Fruit fly (Drosophila melanogaster) whole organism, embryonic: ENCODE data around the gene CG32298.

Experiments
- Abd-B ChIP-seq: fragments of 200-800 bp; sonication (Bioruptor generic); optimal IDR thresholded peaks from 2 replicates; lab custom pipeline; 2018; ENCODE audit warnings: missing biosample characterization, mild to moderate bottlenecking, missing genetic modification characterization, moderate library complexity
- Adf1 ChIP-seq: fragments of 200-800 bp; sonication (Bioruptor generic); IDR thresholded peaks from 2 replicates; pipeline ENCODE4 v1.3.6; 2022; ENCODE audit warnings: missing biosample characterization, missing genetic modification characterization
- Aef1 ChIP-seq: fragments of 200-800 bp; sonication (Bioruptor generic); IDR thresholded peaks from 3 replicates; pipeline ENCODE4 v1.3.6; 2022; ENCODE audit warnings: missing biosample characterization, missing genetic modification characterization
- Atf-2 ChIP-seq: fragments of 200-800 bp; sonication (Bioruptor generic); optimal IDR thresholded peaks from 2 replicates; lab custom pipeline; 2016; ENCODE audit warnings: missing biosample characterization, missing genetic modification characterization
- CG1024 ChIP-seq: fragments of 200-800 bp; sonication (Bioruptor generic); IDR thresholded peaks from 2 replicates; pipeline ENCODE4 v1.3.6; 2022; ENCODE audit warnings: missing biosample characterization, missing genetic modification characterization
- CG10543 ChIP-seq: fragments of 200-800 bp; sonication (Bioruptor generic); optimal IDR thresholded peaks from 3 replicates; lab custom pipeline; 2017; ENCODE audit warnings: missing biosample characterization, mild to moderate bottlenecking, missing genetic modification characterization, moderate library complexity
- CG15514 ChIP-seq: fragments of 200-800 bp; sonication (Bioruptor generic); optimal IDR thresholded peaks from 3 replicates; lab custom pipeline; 2017; ENCODE audit warnings: missing biosample characterization, missing genetic modification characterization, mild to moderate bottlenecking, moderate library complexity, missing genetic modification reagents
- CG17912 ChIP-seq: fragments of 200-800 bp; sonication (Bioruptor generic); optimal IDR thresholded peaks from 2 replicates; lab custom pipeline; 2018; ENCODE audit warnings: missing biosample characterization, mild to moderate bottlenecking, missing genetic modification characterization
- CG2202 ChIP-seq: fragments of 200-800 bp; sonication (Bioruptor generic); optimal IDR thresholded peaks from 2 replicates; lab custom pipeline; 2018; ENCODE audit warnings: missing biosample characterization, mild to moderate bottlenecking, missing genetic modification characterization
- CG2678 ChIP-seq: fragments of 200-800 bp; sonication (Bioruptor generic); optimal IDR thresholded peaks from 3 replicates; lab custom pipeline; 2019; ENCODE audit warnings: missing biosample characterization, mild to moderate bottlenecking, missing genetic modification characterization, moderate library complexity
- CG2875 ChIP-seq: fragments of 200-800 bp; sonication (Bioruptor generic); optimal IDR thresholded peaks from 2 replicates; lab custom pipeline; 2017; ENCODE audit warnings: missing biosample characterization, mild to moderate bottlenecking, missing genetic modification characterization, missing genetic modification reagents
- CG30020 ChIP-seq: fragments of 200-800 bp; optimal IDR thresholded peaks from 2 replicates; lab custom pipeline; 2019; ENCODE audit warnings: missing biosample characterization, mild to moderate bottlenecking, missing genetic modification characterization, moderate library complexity
- CG33213 ChIP-seq: fragments of 200-800 bp; sonication (Bioruptor generic); optimal IDR thresholded peaks from 3 replicates; lab custom pipeline; 2016; ENCODE audit warnings: missing biosample characterization, missing genetic modification characterization
- CG34224 ChIP-seq: fragments of 200-800 bp; sonication (Bioruptor generic); IDR thresholded peaks from 3 replicates; pipeline ENCODE4 v1.3.6; 2022; ENCODE audit warnings: missing biosample characterization, missing genetic modification characterization; ENCODE audit not compliant: partially characterized antibody
- CG34422 ChIP-seq: fragments of 200-800 bp; sonication (Bioruptor generic); IDR thresholded peaks from 3 replicates; pipeline ENCODE4 v1.3.6; 2022; ENCODE audit warnings: missing biosample characterization, missing genetic modification characterization
- CG4424 ChIP-seq: fragments of 200-800 bp; sonication (Bioruptor generic); optimal IDR thresholded peaks from 3 replicates; lab custom pipeline; 2016; ENCODE audit warnings: missing biosample characterization, missing genetic modification characterization
- CG5180 ChIP-seq: fragments of 200-800 bp; sonication (Bioruptor generic); optimal IDR thresholded peaks from 3 replicates; lab custom pipeline; 2017; ENCODE audit warnings: missing biosample characterization, missing genetic modification characterization, mild to moderate bottlenecking, moderate library complexity, missing genetic modification reagents
- CG5953 ChIP-seq: fragments of 200-800 bp; sonication (Bioruptor generic); IDR thresholded peaks from 2 replicates; pipeline ENCODE4 v1.3.6; 2022; ENCODE audit warnings: missing biosample characterization, missing genetic modification characterization
- CG6765 ChIP-seq: fragments of 200-800 bp; sonication (Bioruptor generic); optimal IDR thresholded peaks from 3 replicates; lab custom pipeline; 2017; ENCODE audit warnings: missing biosample characterization, mild to moderate bottlenecking, missing genetic modification characterization
- CG7839 ChIP-seq: fragments of 200-800 bp; sonication (Bioruptor generic); optimal IDR thresholded peaks from 3 replicates; lab custom pipeline; 2018; ENCODE audit warnings: missing biosample characterization, mild to moderate bottlenecking, missing genetic modification characterization, moderate library complexity
- CG8478 ChIP-seq: fragments of >200 bp; optimal IDR thresholded peaks from 2 replicates; lab custom pipeline; 2018
- CG9215 ChIP-seq: fragments of 200-800 bp; sonication (Bioruptor generic); IDR thresholded peaks from 2 replicates; pipeline ENCODE4 v1.3.6; 2022; ENCODE audit warnings: missing biosample characterization, missing genetic modification characterization
- CG9876 ChIP-seq: fragments of 200-800 bp; sonication (Bioruptor generic); optimal IDR thresholded peaks from 2 replicates; lab custom pipeline; 2016; ENCODE audit warnings: missing biosample characterization, missing genetic modification characterization
- CTCF ChIP-seq: fragments of 200-800 bp; sonication (Bioruptor generic); optimal IDR thresholded peaks from 2 replicates; lab custom pipeline; 2017; ENCODE audit warnings: missing biosample characterization, mild to moderate bottlenecking, missing genetic modification characterization, moderate library complexity
- Camta ChIP-seq: fragments of 200-800 bp; sonication (Bioruptor generic); optimal IDR thresholded peaks from 2 replicates; lab custom pipeline; 2016; ENCODE audit warnings: missing biosample characterization, missing genetic modification characterization
- Dbx ChIP-seq: fragments of 200-800 bp; sonication (Bioruptor generic); IDR thresholded peaks from 3 replicates; pipeline ENCODE4 v1.3.6; 2022; ENCODE audit warnings: missing biosample characterization, missing genetic modification characterization
- Dref ChIP-seq: fragments of 200-800 bp; sonication (Bioruptor generic); IDR thresholded peaks from 2 replicates; pipeline ENCODE4 v1.3.6; 2022; ENCODE audit warnings: missing biosample characterization, missing genetic modification characterization
- H2.0 ChIP-seq: fragments of 200-800 bp; sonication (Bioruptor generic); IDR thresholded peaks from 2 replicates; pipeline ENCODE4 v1.3.6; 2022; ENCODE audit warnings: missing biosample characterization, missing genetic modification characterization
- MBD-R2 ChIP-seq: fragments of 200-800 bp; sonication (Bioruptor generic); IDR thresholded peaks from 2 replicates; pipeline ENCODE4 v1.3.6; 2022; ENCODE audit warnings: missing biosample characterization, missing genetic modification characterization
- Myb ChIP-seq: fragments of 200-800 bp; sonication (Bioruptor generic); optimal IDR thresholded peaks from 2 replicates; lab custom pipeline; 2016; ENCODE audit warnings: missing biosample characterization, missing genetic modification characterization
- NC2β ChIP-seq: fragments of 200-800 bp; sonication (Bioruptor generic); optimal IDR thresholded peaks from 2 replicates; lab custom pipeline; 2016; ENCODE audit warnings: missing biosample characterization, missing genetic modification characterization
- Poxn ChIP-seq: fragments of 200-800 bp; sonication (Bioruptor generic); IDR thresholded peaks from 2 replicates; pipeline ENCODE4 v1.3.6; 2022; ENCODE audit warnings: missing biosample characterization, missing genetic modification characterization
- Trl ChIP-seq, 3 experiments: fragments of >200 bp in 2 of 3; fragments of 200-800 bp in 1 of 3; sonication (Bioruptor generic) in 1 of 3; optimal IDR thresholded peaks; 2 replicates in 1 of 3; 3 replicates in 2 of 3; lab custom pipeline; 2016 to 2017; ENCODE audit warnings: missing biosample characterization in 1 of 3, missing genetic modification characterization in 1 of 3
- ase ChIP-seq: fragments of 200-800 bp; sonication (Bioruptor generic); IDR thresholded peaks from 3 replicates; pipeline ENCODE4 v1.3.6; 2022; ENCODE audit warnings: missing biosample characterization, missing genetic modification characterization
- bbx ChIP-seq: fragments of 200-800 bp; sonication (Bioruptor generic); IDR thresholded peaks from 2 replicates; pipeline ENCODE4 v1.3.6; 2022; ENCODE audit warnings: missing biosample characterization, missing genetic modification characterization; ENCODE audit not compliant: partially characterized antibody
- bigmax ChIP-seq: fragments of 200-800 bp; sonication (Bioruptor generic); optimal IDR thresholded peaks from 2 replicates; lab custom pipeline; 2018; ENCODE audit warnings: missing biosample characterization, mild to moderate bottlenecking, missing genetic modification characterization
- dm ChIP-seq: fragments of 200-800 bp; sonication (Bioruptor generic); optimal IDR thresholded peaks from 3 replicates; lab custom pipeline; 2016; ENCODE audit warnings: missing biosample characterization, missing genetic modification characterization
- ftz-f1 ChIP-seq: fragments of 200-800 bp; sonication (Bioruptor generic); optimal IDR thresholded peaks from 2 replicates; lab custom pipeline; 2016; ENCODE audit warnings: missing biosample characterization, missing genetic modification characterization
- h ChIP-seq: fragments of >200 bp; optimal IDR thresholded peaks from 2 replicates; lab custom pipeline; 2017
- nerfin-1 ChIP-seq: fragments of 200-800 bp; sonication (Bioruptor generic); optimal IDR thresholded peaks from 3 replicates; lab custom pipeline; 2019; ENCODE audit warnings: missing biosample characterization, mild to moderate bottlenecking, missing genetic modification characterization, moderate library complexity
- odd ChIP-seq: fragments of 200-800 bp; sonication (Bioruptor generic); optimal IDR thresholded peaks from 2 replicates; lab custom pipeline; 2017; ENCODE audit warnings: missing biosample characterization, mild to moderate bottlenecking, missing genetic modification characterization
- pan ChIP-seq, 4 experiments: fragments of >200 bp in 3 of 4; fragments of 200-800 bp in 1 of 4; sonication (Bioruptor generic) in 1 of 4; optimal IDR thresholded peaks in 3 of 4; IDR thresholded peaks in 1 of 4; 2 replicates each; pipeline versions ENCODE4 v1.3.6 to Lab custom; 2017 to 2022; ENCODE audit warnings: missing biosample characterization in 2 of 4, missing genetic modification characterization in 2 of 4, mixed read lengths in 1 of 4
- pita ChIP-seq: fragments of 200-800 bp; sonication (Bioruptor generic); optimal IDR thresholded peaks from 2 replicates; lab custom pipeline; 2017; ENCODE audit warnings: missing biosample characterization, mild to moderate bottlenecking, missing genetic modification characterization
- row ChIP-seq: fragments of 200-800 bp; sonication (Bioruptor generic); IDR thresholded peaks from 3 replicates; pipeline ENCODE4 v1.3.6; 2022; ENCODE audit warnings: missing biosample characterization, missing genetic modification characterization
- sd ChIP-seq: fragments of 200-800 bp; sonication (Bioruptor generic); optimal IDR thresholded peaks from 3 replicates; lab custom pipeline; 2018; ENCODE audit warnings: missing biosample characterization, mild to moderate bottlenecking, missing genetic modification characterization, moderate library complexity
- sna ChIP-seq: fragments of 200-800 bp; sonication (Bioruptor generic); IDR thresholded peaks from 2 replicates; pipeline ENCODE4 v1.3.6; 2022; ENCODE audit warnings: missing biosample characterization, missing genetic modification characterization; ENCODE audit not compliant: partially characterized antibody
- so ChIP-seq: fragments of 200-800 bp; sonication (Bioruptor generic); IDR thresholded peaks from 3 replicates; pipeline ENCODE4 v1.3.6; 2022; ENCODE audit warnings: missing biosample characterization, missing genetic modification characterization
- sr ChIP-seq: fragments of 200-800 bp; sonication (Bioruptor generic); IDR thresholded peaks from 3 replicates; pipeline ENCODE4 v1.3.6; 2022; ENCODE audit warnings: missing biosample characterization, missing genetic modification characterization
- vvl ChIP-seq: fragments of 200-800 bp; sonication (Bioruptor generic); IDR thresholded peaks from 2 replicates; pipeline ENCODE4 v1.3.6; 2022; ENCODE audit warnings: missing biosample characterization, missing genetic modification characterization
- zen2 ChIP-seq: fragments of 200-800 bp; sonication (Bioruptor generic); IDR thresholded peaks from 3 replicates; pipeline ENCODE4 v1.3.6; 2022; ENCODE audit warnings: missing biosample characterization, missing genetic modification characterization; ENCODE audit not compliant: partially characterized antibody

Gene CG32298

DNA sequence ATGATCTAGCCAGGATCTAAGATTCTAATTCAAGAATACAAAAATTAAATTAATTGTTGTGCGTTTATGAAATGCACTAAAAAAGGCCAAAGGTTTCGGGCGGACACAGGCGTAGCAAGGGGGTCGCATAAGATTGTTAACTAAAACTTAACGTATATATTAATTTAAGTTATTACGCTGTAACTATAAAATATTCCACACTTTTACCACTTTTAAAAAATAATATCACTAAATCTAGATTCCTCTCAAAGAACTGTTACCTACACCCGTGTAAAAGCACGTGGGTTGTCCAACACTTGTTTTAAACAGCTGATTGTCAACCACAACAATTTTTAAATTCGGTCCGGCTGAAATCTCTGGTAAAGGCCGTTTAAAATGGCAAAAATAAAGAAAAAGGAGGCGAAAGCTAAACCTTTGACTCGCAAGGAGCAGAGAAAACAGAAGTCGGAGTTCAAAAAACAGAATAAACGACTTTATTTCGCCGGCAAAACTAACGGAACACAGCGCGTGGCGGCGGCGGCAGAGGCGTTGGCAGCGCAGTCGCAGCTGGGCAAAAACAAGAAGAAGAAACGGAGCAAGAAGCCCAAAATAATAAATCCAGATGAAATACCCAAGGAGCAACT lies 17.3 kb downstream of the CG32298 start, which contains the start of the genes mRpL23 and CG9004 (continued):
- TF ChIP-seq CG7839 (tag; lab: Kevin White, UChicago) = peak; percentile 99
- TF ChIP-seq odd (GFP tag; lab: Kevin White, UChicago) = peak; percentile 97
- peak; percentile 99 for TF ChIP-seq Camta (GFP tag; lab: Kevin White, UChicago)
- TF ChIP-seq CG15514 = peak; percentile 95
- TF ChIP-seq pita = no peak
- peak; percentile 96 for TF ChIP-seq CG9876 (GFP tag; lab: Kevin White, UChicago)
- TF ChIP-seq CG33213 (GFP tag; lab: Kevin White, UChicago) = peak; percentile 99
- peak; percentile 99 for TF ChIP-seq so (GFP tag; lab: Robert Waterston, UW)
- TF ChIP-seq Atf-2 (GFP tag; lab: Kevin White, UChicago) = peak; percentile 98
- peak; percentile 66 for TF ChIP-seq bigmax (GFP tag; lab: Kevin White, UChicago)
- peak; percentile 98 for TF ChIP-seq NC2β
- no peak for TF ChIP-seq h (lab: Kevin White, UChicago)
- TF ChIP-seq nerfin-1 (tag; lab: Kevin White, UChicago) = peak; percentile 97
- TF ChIP-seq ase (GFP tag; lab: Robert Waterston, UW) = peak; percentile 100
- peak; percentile 99 for TF ChIP-seq CG5953 (GFP tag; lab: Robert Waterston, UW)
- TF ChIP-seq dm = peak; percentile 98
- TF ChIP-seq CTCF (GFP tag; lab: Kevin White, UChicago) = peak; percentile 67
- TF ChIP-seq CG5180 (GFP tag; lab: Kevin White, UChicago) = peak; percentile 90
- TF ChIP-seq CG9215 (GFP tag; lab: Robert Waterston, UW) = peak; percentile 99
- TF ChIP-seq sr (GFP tag; lab: Robert Waterston, UW) = peak; percentile 98
- TF ChIP-seq CG8478 (lab: Kevin White, UChicago) = no peak
- peak; percentile 97 for TF ChIP-seq CG6765 (GFP tag; lab: Kevin White, UChicago)
- TF ChIP-seq CG2202 (tag; lab: Kevin White, UChicago) = peak; percentile 98
- no peak for TF ChIP-seq pan (optimal IDR thresholded peaks at IDR 0.05; lab: Kevin White, UChicago)
- TF ChIP-seq pan (GFP tag; optimal IDR thresholded peaks at IDR 0.05 in 1 of 2, IDR thresholded peaks at IDR 0.05 in 1 of 2) = peak in 1 of 2 experiments; percentile 100
- peak; percentile 95 for TF ChIP-seq ftz-f1 (GFP tag; lab: Kevin White, UChicago)
- TF ChIP-seq Abd-B (GFP tag; lab: Kevin White, UChicago) = peak; percentile 99
- peak; percentile 91 for TF ChIP-seq Myb (GFP tag; lab: Kevin White, UChicago)
- TF ChIP-seq H2.0 (GFP tag; lab: Robert Waterston, UW) = peak; percentile 100
- peak; percentile 97 for TF ChIP-seq CG1024
- peak; percentile 97 for TF ChIP-seq CG2875 (GFP tag; lab: Kevin White, UChicago)
- peak; percentile 100 for TF ChIP-seq vvl
- peak; percentile 98 for TF ChIP-seq Poxn (GFP tag; lab: Robert Waterston, UW)
- TF ChIP-seq CG2678 (tag; lab: Kevin White, UChicago) = peak; percentile 99
- TF ChIP-seq CG4424 (GFP tag; lab: Kevin White, UChicago) = peak; percentile 99
- peak; percentile 95 for TF ChIP-seq sd (tag; lab: Kevin White, UChicago)
- no peak for TF ChIP-seq bbx (GFP tag; lab: Robert Waterston, UW)
- peak; percentile 97 for TF ChIP-seq CG10543
- peak; percentile 30; the same call in 1 of the 2 replicates for TF ChIP-seq sna (GFP tag; lab: Robert Waterston, UW)
- peak; percentile 100 for TF ChIP-seq Aef1 (GFP tag; lab: Robert Waterston, UW)
- TF ChIP-seq row (GFP tag; lab: Robert Waterston, UW) = peak; percentile 100
- TF ChIP-seq Dref = peak; percentile 52
- peak; percentile 97 for TF ChIP-seq Adf1 (GFP tag; lab: Robert Waterston, UW)
- no peak for TF ChIP-seq Trl (optimal IDR thresholded peaks at IDR 0.05; lab: Kevin White, UChicago)
- TF ChIP-seq Trl (GFP tag; optimal IDR thresholded peaks at IDR 0.05; lab: Kevin White, UChicago) = peak; percentile 99
- TF ChIP-seq CG34422 = peak; percentile 100
- TF ChIP-seq CG30020 (tag; lab: Kevin White, UChicago) = peak; percentile 89
- TF ChIP-seq CG34224 = 0 out of 3 replicates have a peak, but pooled peaks have one; percentile 31
- TF ChIP-seq Dbx (GFP tag; lab: Robert Waterston, UW) = peak; percentile 100
- peak; percentile 100 for TF ChIP-seq MBD-R2 (GFP tag; lab: Robert Waterston, UW)
- TF ChIP-seq zen2 = no peak
- peak; percentile 96 for TF ChIP-seq CG17912 (GFP tag; lab: Kevin White, UChicago)
